Worm (Caenorhabditis elegans) whole organism, midembryonic: ENCODE measurements around the gene Y54E2A.5.

ENCODE experiments used
- T22C8.4 ChIP-seq: fragments of 200-800 bp; sonication (Bioruptor generic); IDR thresholded peaks from 2 replicates; pipeline ENCODE4 v1.3.6; 2022; ENCODE audit warnings: missing genetic modification characterization, missing compliant biosample characterization
- cog-1 ChIP-seq: sonication (generic microtip); optimal IDR thresholded peaks from 2 replicates; lab custom pipeline; 2016; ENCODE audit warnings: missing genetic modification characterization, missing compliant biosample characterization
- flt-1 ChIP-seq: fragments of 200-800 bp; sonication (Bioruptor generic); IDR thresholded peaks from 2 replicates; pipeline ENCODE4 v1.3.6; 2022; ENCODE audit warnings: missing genetic modification characterization, missing compliant biosample characterization
- klf-2 ChIP-seq: fragments of 200-800 bp; sonication (Bioruptor generic); conservative IDR thresholded peaks from 2 replicates; pipeline ENCODE4 v1.3.6; 2022; ENCODE audit warnings: missing genetic modification reagents, missing genetic modification characterization, missing compliant biosample characterization
- med-1 ChIP-seq: sonication (generic microtip); optimal IDR thresholded peaks from 2 replicates; lab custom pipeline; 2017; ENCODE audit warnings: missing genetic modification characterization, mild to moderate bottlenecking, missing compliant biosample characterization, antibody characterized with exemption, missing genetic modification reagents; ENCODE audit not compliant: insufficient read depth
- ref-1 ChIP-seq: fragments of 200-800 bp; sonication (Bioruptor generic); conservative IDR thresholded peaks from 2 replicates; pipeline ENCODE4 v1.3.6; 2022; ENCODE audit warnings: missing genetic modification reagents, missing genetic modification characterization, missing compliant biosample characterization
- tab-1 ChIP-seq: fragments of 200-800 bp; sonication (Bioruptor generic); IDR thresholded peaks from 2 replicates; pipeline ENCODE4 v1.3.6; 2022; ENCODE audit warnings: missing genetic modification characterization, missing compliant biosample characterization
- ztf-23 ChIP-seq: fragments of 200-800 bp; sonication (Bioruptor generic); IDR thresholded peaks from 2 replicates; pipeline ENCODE4 v1.3.6; 2022; ENCODE audit warnings: missing genetic modification reagents, missing genetic modification characterization, missing compliant biosample characterization
- ztf-29 ChIP-seq: fragments of 200-800 bp; sonication (Bioruptor generic); IDR thresholded peaks from 2 replicates; pipeline ENCODE4 v1.3.6; 2022; ENCODE audit warnings: missing genetic modification reagents, missing genetic modification characterization, missing compliant biosample characterization

Gene Y54E2A.5

DNA sequence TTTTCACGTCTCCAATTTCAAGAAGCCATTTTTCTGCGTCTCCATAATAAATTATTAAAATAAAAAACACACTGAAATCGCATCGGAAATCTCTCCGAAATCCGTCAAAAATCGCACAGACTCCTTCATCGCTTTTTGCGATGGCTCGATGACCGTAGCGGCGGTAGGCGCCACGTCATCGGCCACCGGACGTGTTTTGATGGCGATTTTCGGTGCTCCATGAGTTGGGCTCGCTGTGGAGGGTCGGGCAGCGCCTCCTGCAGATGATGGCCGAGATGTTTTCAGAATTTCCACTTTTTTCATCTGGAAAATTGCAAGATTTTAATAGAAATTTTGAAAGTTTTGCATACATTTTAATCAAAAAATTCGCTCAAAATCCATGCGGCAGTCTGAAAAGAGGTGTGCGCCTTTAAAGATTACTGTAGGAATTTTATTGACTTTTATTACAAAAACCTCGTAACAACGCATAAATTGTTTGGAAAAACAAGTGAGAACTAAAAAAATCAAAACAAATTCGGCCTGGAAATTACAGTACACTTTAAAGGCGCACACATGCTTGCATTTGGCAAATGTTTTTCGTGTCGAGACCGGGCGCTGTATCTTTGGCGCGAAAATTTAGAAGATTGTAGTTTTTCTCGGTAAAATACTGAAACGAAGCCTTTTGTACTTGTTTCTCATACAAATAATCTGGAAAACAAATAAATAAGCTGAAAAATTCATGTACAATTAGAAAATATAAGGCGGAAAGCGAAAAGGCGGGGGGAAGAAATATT is 5.2 kb downstream of the Y54E2A.5 start, which contains the start of gene smg-9:
Gene smg-9 (minus strand): TSS at position 663 of the 773 bp plus-strand sequence.
- no peak for TF ChIP-seq flt-1 (GFP tag; lab: Robert Waterston, UW)
- no peak for TF ChIP-seq tab-1 (GFP tag; lab: Robert Waterston, UW)
- no peak for TF ChIP-seq ztf-23 (GFP tag; lab: Robert Waterston, UW)
- no peak for TF ChIP-seq klf-2 (GFP tag; lab: Robert Waterston, UW)
- TF ChIP-seq med-1 (GFP tag; lab: Kevin White, UChicago): no peak
- no peak for TF ChIP-seq ref-1 (GFP tag; lab: Robert Waterston, UW)
- no peak for TF ChIP-seq T22C8.4 (GFP tag; lab: Robert Waterston, UW)
- TF ChIP-seq ztf-29 (GFP tag; lab: Robert Waterston, UW): no peak
- no peak for TF ChIP-seq cog-1 (tag; lab: Kevin White, UChicago)

DNA sequence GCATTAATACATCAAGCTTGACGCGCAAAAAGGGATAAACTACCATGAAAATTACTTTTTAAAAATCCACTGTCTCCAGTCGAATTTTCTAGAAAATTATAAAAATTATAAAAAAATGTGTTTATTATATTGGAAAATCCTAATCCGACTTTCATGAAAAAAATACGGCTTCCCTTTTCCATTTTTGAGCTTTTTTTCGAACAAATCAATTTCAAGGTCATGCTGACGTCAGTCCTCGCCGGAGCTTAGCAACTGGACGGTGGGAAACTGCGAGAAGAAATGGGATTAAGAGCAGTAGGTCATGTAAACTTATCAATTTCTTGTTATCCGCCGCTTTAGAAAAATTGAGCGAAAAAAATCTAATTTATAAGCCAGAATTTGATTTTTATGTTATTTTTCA is 12.5 kb downstream of the Y54E2A.5 start:
- TF ChIP-seq ztf-29 (GFP tag; lab: Robert Waterston, UW) (no peak), cog-1 (tag; lab: Kevin White, UChicago) (no peak), klf-2 (GFP tag; lab: Robert Waterston, UW) (no peak), med-1 (GFP tag; lab: Kevin White, UChicago) (no peak), T22C8.4 (GFP tag; lab: Robert Waterston, UW) (no peak), tab-1 (GFP tag; lab: Robert Waterston, UW) (no peak), ref-1 (GFP tag; lab: Robert Waterston, UW) (no peak), ztf-23 (GFP tag; lab: Robert Waterston, UW) (no peak), flt-1 (GFP tag; lab: Robert Waterston, UW) (no peak)

DNA sequence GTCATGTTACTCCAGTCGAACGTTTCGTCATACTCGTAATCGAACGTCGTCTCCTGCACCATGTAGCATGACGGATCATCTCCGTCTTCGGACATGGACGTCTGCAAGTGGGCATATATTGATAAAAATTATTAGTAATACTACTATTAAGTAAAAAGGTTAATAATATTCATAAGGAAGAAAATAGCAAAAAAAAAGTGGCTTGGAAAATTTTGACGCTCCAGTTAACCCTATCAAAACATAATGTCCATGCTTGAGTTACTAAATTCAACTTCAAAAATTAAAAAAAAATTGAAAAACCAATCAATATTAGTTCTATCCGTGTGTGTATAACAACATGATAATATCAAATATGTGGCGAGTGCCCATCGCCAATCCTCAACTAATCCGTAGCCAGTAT is 18.5 kb downstream of the Y54E2A.5 start, which contains the start of gene npr-34:
Gene npr-34 (minus strand): TSS at position 101 of the 400 bp plus-strand sequence.
- TF ChIP-seq flt-1 (GFP tag; lab: Robert Waterston, UW): no peak

DNA sequence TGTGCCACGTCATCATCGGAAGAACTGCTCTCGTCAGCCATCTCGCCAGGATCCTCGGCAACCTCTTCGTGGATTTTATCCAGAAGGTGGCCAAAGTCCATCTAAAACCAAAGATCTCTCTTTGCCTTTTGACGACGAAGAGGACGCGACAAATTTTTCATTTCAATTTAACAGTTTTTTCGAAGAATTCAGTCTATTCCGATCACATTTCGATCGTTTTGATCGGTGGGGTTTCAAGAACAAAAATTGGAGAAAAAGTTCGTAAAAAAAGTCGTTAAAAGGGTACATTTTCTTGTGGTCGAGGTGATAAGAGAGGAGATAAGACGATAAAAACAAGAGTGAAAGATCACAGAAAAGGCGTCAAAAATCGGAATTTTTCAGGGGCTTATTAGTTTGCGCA is 24.2 kb downstream of the Y54E2A.5 start, which contains the start of gene glna-1:
Gene glna-1 (minus strand): TSS at position 101 of the 400 bp plus-strand sequence.
- no peak for TF ChIP-seq ztf-29 (GFP tag; lab: Robert Waterston, UW)
- no peak for TF ChIP-seq med-1 (GFP tag; lab: Kevin White, UChicago)
- no peak for TF ChIP-seq flt-1 (GFP tag; lab: Robert Waterston, UW)
- no peak for TF ChIP-seq T22C8.4 (GFP tag; lab: Robert Waterston, UW)
- no peak for TF ChIP-seq ztf-23 (GFP tag; lab: Robert Waterston, UW)
- no peak for TF ChIP-seq ref-1 (GFP tag; lab: Robert Waterston, UW)
- no peak for TF ChIP-seq klf-2 (GFP tag; lab: Robert Waterston, UW)
- no peak for TF ChIP-seq tab-1 (GFP tag; lab: Robert Waterston, UW)
- TF ChIP-seq cog-1 (tag; lab: Kevin White, UChicago): no peak

DNA sequence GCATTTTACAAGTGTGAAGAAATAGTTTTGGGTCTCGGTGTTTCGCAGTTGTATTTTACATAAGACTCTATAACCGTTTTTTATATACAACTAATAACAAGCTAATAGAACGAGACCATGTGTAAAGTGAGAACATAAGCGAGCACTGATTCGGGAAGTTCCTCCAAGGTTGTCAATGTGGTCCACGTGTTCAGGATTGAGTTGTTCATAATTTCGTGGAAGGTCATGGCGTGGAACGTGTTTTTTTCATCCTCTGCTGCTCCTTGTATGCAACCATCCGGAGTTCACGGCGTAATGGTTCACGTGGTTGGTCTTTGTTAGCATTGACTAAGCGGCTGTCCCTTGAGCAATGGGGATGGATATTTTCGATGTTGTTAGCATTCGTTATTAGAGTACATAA is 29.5 kb downstream of the Y54E2A.5 start:
- TF ChIP-seq klf-2 (GFP tag; lab: Robert Waterston, UW) (no peak), ref-1 (GFP tag; lab: Robert Waterston, UW) (no peak), tab-1 (GFP tag; lab: Robert Waterston, UW) (no peak), ztf-23 (GFP tag; lab: Robert Waterston, UW) (no peak), ztf-29 (GFP tag; lab: Robert Waterston, UW) (no peak), T22C8.4 (GFP tag; lab: Robert Waterston, UW) (no peak), flt-1 (GFP tag; lab: Robert Waterston, UW) (no peak), med-1 (GFP tag; lab: Kevin White, UChicago) (no peak), cog-1 (tag; lab: Kevin White, UChicago) (no peak)

DNA sequence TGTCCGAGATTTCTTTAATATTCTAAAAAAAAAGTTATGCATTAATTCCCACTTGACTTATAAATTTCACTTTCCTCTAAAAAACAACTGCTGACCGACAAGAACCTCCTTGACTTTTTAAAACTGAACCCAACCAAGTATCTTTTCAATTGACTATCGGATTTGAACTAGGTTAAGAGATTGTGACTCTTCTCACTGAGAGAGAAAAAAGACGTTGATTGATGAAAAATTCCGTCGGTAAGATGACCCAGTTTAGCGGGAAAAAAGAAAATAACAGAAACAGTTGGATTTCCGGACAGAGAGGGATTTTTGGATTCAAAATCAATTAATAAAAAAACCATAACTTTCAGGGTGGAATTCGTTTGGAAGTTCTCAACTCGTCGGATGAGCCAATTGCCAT is 51.1 kb downstream of the Y54E2A.5 start:
- no peak for TF ChIP-seq cog-1 (tag; lab: Kevin White, UChicago)
- TF ChIP-seq flt-1 (GFP tag; lab: Robert Waterston, UW): no peak
- no peak for TF ChIP-seq T22C8.4 (GFP tag; lab: Robert Waterston, UW)
- TF ChIP-seq ztf-29 (GFP tag; lab: Robert Waterston, UW): no peak
- TF ChIP-seq ztf-23 (GFP tag; lab: Robert Waterston, UW): no peak
- TF ChIP-seq ref-1 (GFP tag; lab: Robert Waterston, UW): no peak
- no peak for TF ChIP-seq klf-2 (GFP tag; lab: Robert Waterston, UW)
- no peak for TF ChIP-seq tab-1 (GFP tag; lab: Robert Waterston, UW)
- no peak for TF ChIP-seq med-1 (GFP tag; lab: Kevin White, UChicago)
